Worm (Caenorhabditis elegans): ENCODE measurements around the gene tbx-40.

The tbx-40 gene

ce11 chrIV:15291162-15291561 is 36.8 kb downstream of the tbx-40 start, which contains the start of gene pqn-90:
Gene pqn-90 (minus strand): TSS chrIV:15291262.
- no peak for TF ChIP-seq F52B5.7 (tag; optimal IDR thresholded peaks at IDR 0.05)
- TF ChIP-seq snpc-1.3 (tag; optimal IDR thresholded peaks at IDR 0.05; ENCODE audit: insufficient read depth), result no peak
- TF ChIP-seq B0261.1 (tag; optimal IDR thresholded peaks at IDR 0.05), result no peak
- no peak for TF ChIP-seq nhr-27 (tag; optimal IDR thresholded peaks at IDR 0.05)
- no peak for TF ChIP-seq C06A6.2 (GFP tag; conservative IDR thresholded peaks at IDR 0.05)
- no peak for TF ChIP-seq sdz-38 (tag; optimal IDR thresholded peaks at IDR 0.05)
- no peak for TF ChIP-seq hlh-26 (GFP tag; conservative IDR thresholded peaks at IDR 0.05)
- no peak for TF ChIP-seq akir-1 (GFP tag; optimal IDR thresholded peaks at IDR 0.05)
- TF ChIP-seq madf-10 (tag; optimal IDR thresholded peaks at IDR 0.05), result no peak

- no peak for TF ChIP-seq bed-2 (GFP tag; IDR thresholded peaks at IDR 0.05)
- TF ChIP-seq repo-1 (tag; optimal IDR thresholded peaks at IDR 0.05), result no peak
- TF ChIP-seq hmg-20 (GFP tag; IDR thresholded peaks at IDR 0.05), result no peak
- TF ChIP-seq zim-3 (tag; optimal IDR thresholded peaks at IDR 0.05), result no peak
- TF ChIP-seq dpl-1 (GFP tag; optimal IDR thresholded peaks at IDR 0.05), result no peak
- TF ChIP-seq chd-7 (tag; optimal IDR thresholded peaks at IDR 0.05), result no peak
- no peak for TF ChIP-seq lin-26 (GFP tag; IDR thresholded peaks at IDR 0.05)
- peak; percentile 34 for TF ChIP-seq T07F8.4 (tag; optimal IDR thresholded peaks at IDR 0.05)
- TF ChIP-seq B0035.1 (tag; optimal IDR thresholded peaks at IDR 0.05), result no peak
- TF ChIP-seq F22D6.2 (tag; optimal IDR thresholded peaks at IDR 0.05), result no peak
- no peak for TF ChIP-seq unc-62 (GFP tag; optimal IDR thresholded peaks at IDR 0.05)
- no peak for TF ChIP-seq egrh-3 (GFP tag; IDR thresholded peaks at IDR 0.05)
- peak; percentile 76; the same call in 1 of the 2 replicates for TF ChIP-seq ztf-25 (GFP tag; IDR thresholded peaks at IDR 0.05)
- no peak for TF ChIP-seq egl-18 (GFP tag; IDR thresholded peaks at IDR 0.05)
- TF ChIP-seq ceh-79 (tag; optimal IDR thresholded peaks at IDR 0.05), result no peak
- peak; percentile 22 for TF ChIP-seq attf-5 (GFP tag; optimal IDR thresholded peaks at IDR 0.05)
- TF ChIP-seq mes-4 (tag; optimal IDR thresholded peaks at IDR 0.05), result no peak
- TF ChIP-seq ztf-26 (tag; optimal IDR thresholded peaks at IDR 0.05), result no peak
- peak; percentile 75 for TF ChIP-seq snpc-1.3 (tag; optimal IDR thresholded peaks at IDR 0.05; ENCODE audit: insufficient read depth)
- TF ChIP-seq mxl-1 (tag; optimal IDR thresholded peaks at IDR 0.05), result peak; percentile 54
- TF ChIP-seq ama-1 (optimal IDR thresholded peaks at IDR 0.05), result no peak
- peak; percentile 20 to 46 for TF ChIP-seq ama-1 (GFP tag; optimal IDR thresholded peaks at IDR 0.05)
- no peak for TF ChIP-seq ztf-3 (GFP tag; optimal IDR thresholded peaks at IDR 0.05)
- TF ChIP-seq fkh-3 (tag; optimal IDR thresholded peaks at IDR 0.05), result no peak
- no peak for TF ChIP-seq nhr-179 (tag; optimal IDR thresholded peaks at IDR 0.05)
- TF ChIP-seq lsl-1 (GFP tag; optimal IDR thresholded peaks at IDR 0.05), result no peak
- peak; percentile 74 for TF ChIP-seq die-1 (tag; optimal IDR thresholded peaks at IDR 0.05)
- TF ChIP-seq attf-6 (GFP tag; IDR thresholded peaks at IDR 0.05), result peak; percentile 97
- peak; percentile 75 for TF ChIP-seq rpc-1 (optimal IDR thresholded peaks at IDR 0.05)
- TF ChIP-seq rpc-1 (tag; optimal IDR thresholded peaks at IDR 0.05), result peak; percentile 88
- TF ChIP-seq snpc-3.4 (tag; optimal IDR thresholded peaks at IDR 0.05), result peak; percentile 35
- no peak for TF ChIP-seq madf-8 (GFP tag; conservative IDR thresholded peaks at IDR 0.05)
- no peak for TF ChIP-seq F52B5.7 (tag; optimal IDR thresholded peaks at IDR 0.05)
- TF ChIP-seq ets-4 (GFP tag; optimal IDR thresholded peaks at IDR 0.05), result no peak
- no peak for TF ChIP-seq ztf-22 (GFP tag; optimal IDR thresholded peaks at IDR 0.05)
- TF ChIP-seq B0019.2 (GFP tag; conservative IDR thresholded peaks at IDR 0.05), result no peak
- TF ChIP-seq hrde-1 (tag; optimal IDR thresholded peaks at IDR 0.05; ENCODE audit: borderline replicate concordance), result no peak
- TF ChIP-seq nfya-1 (tag; optimal IDR thresholded peaks at IDR 0.05; ENCODE audit: borderline replicate concordance, insufficient read depth), result no peak
- TF ChIP-seq hmg-1.2 (GFP tag; IDR thresholded peaks at IDR 0.05), result peak; percentile 74
- no peak for TF ChIP-seq attf-3 (GFP tag; conservative IDR thresholded peaks at IDR 0.05)
- TF ChIP-seq somi-1 (GFP tag; optimal IDR thresholded peaks at IDR 0.05), result no peak
- TF ChIP-seq lir-1 (GFP tag; conservative IDR thresholded peaks at IDR 0.05), result 0 out of 2 replicates have a peak, but pooled peaks have one; percentile 12
These were observed 38.5 kb downstream of the tbx-40 start for ce11 chrIV:15289508-15289907.
